Fruit fly (Drosophila melanogaster) whole organism, wandering third instar larva: ENCODE data around the gene CG34461.

Experiments
- Dfd ChIP-seq: fragments of >200 bp; optimal IDR thresholded peaks from 2 replicates; lab custom pipeline; 2017; ENCODE audit warnings: missing biosample characterization, missing genetic modification characterization
- Hr78 ChIP-seq: fragments of >200 bp; optimal IDR thresholded peaks from 2 replicates; lab custom pipeline; 2017; ENCODE audit warnings: missing biosample characterization, missing genetic modification characterization
- Mio ChIP-seq: sonication (Bioruptor generic); optimal IDR thresholded peaks from 2 replicates; lab custom pipeline; 2016; ENCODE audit warnings: missing biosample characterization, missing genetic modification characterization
- Vsx2 ChIP-seq: fragments of 200-300, 225-300 bp; sonication (Bioruptor generic); optimal IDR thresholded peaks from 2 replicates; lab custom pipeline; 2018; ENCODE audit warnings: missing biosample characterization, missing genetic modification characterization; ENCODE audit not compliant: partially characterized antibody
- ey ChIP-seq: fragments of 200-800 bp; sonication (Bioruptor generic); optimal IDR thresholded peaks from 2 replicates; lab custom pipeline; 2016; ENCODE audit warnings: missing biosample characterization, missing genetic modification characterization
- pan ChIP-seq: fragments of >200 bp; optimal IDR thresholded peaks from 2 replicates; lab custom pipeline; 2017
- sage ChIP-seq: fragments of 200-800 bp; sonication (Bioruptor generic); optimal IDR thresholded peaks from 2 replicates; lab custom pipeline; 2016; ENCODE audit warnings: missing biosample characterization, mild to moderate bottlenecking, missing genetic modification characterization
- tai ChIP-seq: sonication (Bioruptor generic); optimal IDR thresholded peaks from 2 replicates; lab custom pipeline; 2016; ENCODE audit warnings: missing biosample characterization, missing genetic modification characterization
- usp ChIP-seq: fragments of >200 bp; optimal IDR thresholded peaks from 2 replicates; lab custom pipeline; 2017; ENCODE audit warnings: missing biosample characterization, missing genetic modification characterization

DNA sequence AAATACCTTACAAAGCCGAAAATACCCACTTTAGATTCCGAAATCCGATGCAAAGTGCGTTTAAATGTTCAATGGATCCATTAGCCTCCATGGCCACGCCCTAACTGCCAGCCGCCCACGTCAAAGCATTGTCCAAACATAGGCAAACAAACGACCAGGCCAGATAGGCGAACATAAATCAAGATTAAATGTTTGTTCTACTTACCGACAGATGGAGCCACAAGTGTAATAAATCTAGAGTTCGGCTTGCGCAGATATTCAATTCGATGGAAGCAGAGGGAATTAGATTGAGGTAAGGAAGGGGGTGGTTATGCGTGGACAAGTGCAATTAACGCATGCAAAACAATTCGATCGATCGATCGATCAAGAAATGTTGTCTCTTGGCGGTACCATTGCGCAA is 1.8 kb upstream of the CG34461 start:
- TF ChIP-seq Mio (GFP tag; lab: Kevin White, UChicago), result no peak
- no peak for TF ChIP-seq sage (GFP tag; lab: Kevin White, UChicago)
- TF ChIP-seq Dfd (GFP tag; lab: Kevin White, UChicago), result no peak
- no peak for TF ChIP-seq pan (lab: Kevin White, UChicago)
- TF ChIP-seq Vsx2, result no peak
- no peak for TF ChIP-seq Hr78 (GFP tag; lab: Kevin White, UChicago)
- no peak for TF ChIP-seq usp (GFP tag; lab: Kevin White, UChicago)
- TF ChIP-seq ey (GFP tag; lab: Kevin White, UChicago), result no peak
- TF ChIP-seq tai, result no peak
